Worm (Caenorhabditis elegans) whole organism, L3 larva: ENCODE measurements around the gene ephx-1.

Source experiments
- ama-1 ChIP-seq: fragments of 150-350 bp; optimal IDR thresholded peaks from 2 replicates; lab custom pipeline; 2018
- ceh-28 ChIP-seq: fragments of 150-350 bp; optimal IDR thresholded peaks from 2 replicates; lab custom pipeline; 2014; ENCODE audit warnings: missing biosample characterization, missing genetic modification reagents, missing genetic modification characterization
- elt-2 ChIP-seq: sonication (generic microtip); optimal IDR thresholded peaks from 2 replicates; lab custom pipeline; 2016; ENCODE audit warnings: missing genetic modification reagents, mild to moderate bottlenecking, missing genetic modification characterization, missing compliant biosample characterization
- hmg-11 ChIP-seq: sonication (generic microtip); optimal IDR thresholded peaks from 2 replicates; lab custom pipeline; 2016; ENCODE audit warnings: missing genetic modification characterization, missing compliant biosample characterization
- nhr-23 ChIP-seq: fragments of 150-350 bp; optimal IDR thresholded peaks from 2 replicates; lab custom pipeline; 2014; ENCODE audit warnings: missing biosample characterization, missing genetic modification reagents, missing genetic modification characterization
- nhr-76 ChIP-seq: fragments of 150-350 bp; sonication (generic microtip); optimal IDR thresholded peaks from 5 replicates; lab custom pipeline; 2014; ENCODE audit warnings: missing biosample characterization, missing genetic modification characterization
- snpc-4 ChIP-seq: fragments of 150-350 bp; optimal IDR thresholded peaks from 2 replicates; lab custom pipeline; 2014; ENCODE audit warnings: missing biosample characterization, missing genetic modification characterization
- tbx-2 ChIP-seq: sonication (generic microtip); optimal IDR thresholded peaks from 2 replicates; lab custom pipeline; 2016; ENCODE audit warnings: mild to moderate bottlenecking, missing genetic modification characterization, missing compliant biosample characterization
- zag-1 ChIP-seq: fragments of 150-350 bp; optimal IDR thresholded peaks from 2 replicates; lab custom pipeline; 2014; ENCODE audit warnings: missing biosample characterization, missing genetic modification characterization

ephx-1 gene

DNA sequence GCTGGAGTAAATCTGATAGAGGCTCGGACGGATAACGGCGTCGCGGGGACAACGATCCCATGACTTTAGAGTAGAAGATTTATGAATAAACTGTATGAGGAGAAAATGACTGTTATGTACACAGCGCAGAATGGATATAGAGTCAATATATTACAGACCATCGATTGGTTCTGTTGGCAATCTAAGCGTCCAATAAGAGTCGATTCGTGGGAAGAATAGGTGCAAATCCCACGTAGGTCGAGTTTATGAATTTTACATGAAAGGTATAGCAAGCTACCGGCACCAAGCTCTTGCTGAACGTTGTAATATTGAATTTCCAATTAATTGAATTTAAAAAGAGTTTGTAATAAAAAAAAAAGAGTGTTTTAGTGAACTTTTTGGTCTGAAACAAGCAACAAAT, 59.3 kb downstream of the ephx-1 start, which contains the start of gene fbxb-118:
Gene fbxb-118 (minus strand): TSS at position 101 of the 400 bp plus-strand sequence.
- TF ChIP-seq snpc-4 (tag; lab: Kevin White, UChicago) (no peak), tbx-2 (tag; lab: Kevin White, UChicago) (no peak), ceh-28 (tag; lab: Kevin White, UChicago) (no peak), elt-2 (no peak), nhr-23 (tag; lab: Kevin White, UChicago) (no peak), hmg-11 (no peak), zag-1 (tag; lab: Kevin White, UChicago) (no peak), ama-1 (lab: Kevin White, UChicago) (no peak), nhr-76 (tag; lab: Kevin White, UChicago) (no peak)
- TF ChIP-seq, all 47 proteins: peak for 0
